Fruit fly (Drosophila melanogaster) whole organism, embryonic: ENCODE measurements around the gene e.

Experiments
- Adf1 ChIP-seq: fragments of 200-800 bp; sonication (Bioruptor generic); IDR thresholded peaks from 2 replicates; pipeline ENCODE4 v1.3.6; 2022; ENCODE audit warnings: missing biosample characterization, missing genetic modification characterization
- Atf-2 ChIP-seq: fragments of 200-800 bp; sonication (Bioruptor generic); optimal IDR thresholded peaks from 2 replicates; lab custom pipeline; 2016; ENCODE audit warnings: missing biosample characterization, missing genetic modification characterization
- B-H2 ChIP-seq: fragments of 200-800 bp; sonication (Bioruptor generic); optimal IDR thresholded peaks from 2 replicates; lab custom pipeline; 2018; ENCODE audit warnings: missing biosample characterization, mild to moderate bottlenecking, missing genetic modification characterization
- CG10565 ChIP-seq: fragments of 200-800 bp; sonication (Bioruptor generic); optimal IDR thresholded peaks from 3 replicates; lab custom pipeline; 2016; ENCODE audit warnings: missing biosample characterization, mild to moderate bottlenecking, missing genetic modification characterization
- CG11093 ChIP-seq: fragments of 200-800 bp; sonication (Bioruptor generic); IDR thresholded peaks from 3 replicates; pipeline ENCODE4 v1.3.6; 2022; ENCODE audit warnings: missing biosample characterization, missing genetic modification characterization
- CG12071 ChIP-seq: fragments of 200-800 bp; sonication (Bioruptor generic); optimal IDR thresholded peaks from 3 replicates; lab custom pipeline; 2018; ENCODE audit warnings: missing biosample characterization, mild to moderate bottlenecking, missing genetic modification characterization
- CG12104 ChIP-seq: fragments of 200-800 bp; sonication (Bioruptor generic); optimal IDR thresholded peaks from 3 replicates; lab custom pipeline; 2016; ENCODE audit warnings: missing biosample characterization, missing genetic modification characterization
- CG12744 ChIP-seq: fragments of 200-800 bp; sonication (Bioruptor generic); optimal IDR thresholded peaks from 2 replicates; lab custom pipeline; 2016; ENCODE audit warnings: missing biosample characterization, missing genetic modification characterization
- CG12769 ChIP-seq: fragments of 200-800 bp; sonication (Bioruptor generic); optimal IDR thresholded peaks from 2 replicates; lab custom pipeline; 2019; ENCODE audit warnings: missing biosample characterization, mild to moderate bottlenecking, missing genetic modification characterization, moderate library complexity
- CG15696 ChIP-seq: fragments of 200-800 bp; sonication (Bioruptor generic); optimal IDR thresholded peaks from 2 replicates; lab custom pipeline; 2019; ENCODE audit warnings: missing biosample characterization, mild to moderate bottlenecking, missing genetic modification characterization, moderate library complexity
- CG16815 ChIP-seq: fragments of 200-800 bp; sonication (Bioruptor generic); optimal IDR thresholded peaks from 3 replicates; lab custom pipeline; 2017; ENCODE audit warnings: missing biosample characterization, mild to moderate bottlenecking, missing genetic modification characterization
- CG18011 ChIP-seq: fragments of 200-800 bp; sonication (Bioruptor generic); optimal IDR thresholded peaks from 2 replicates; lab custom pipeline; 2017; ENCODE audit warnings: missing biosample characterization, missing genetic modification characterization, mild to moderate bottlenecking, moderate library complexity, missing genotype
- CG18262 ChIP-seq: fragments of 200-800 bp; optimal IDR thresholded peaks from 3 replicates; lab custom pipeline; 2019; ENCODE audit warnings: missing biosample characterization, mild to moderate bottlenecking, missing genetic modification characterization, moderate library complexity
- CG30403 ChIP-seq: fragments of 200-800 bp; sonication (Bioruptor generic); optimal IDR thresholded peaks from 3 replicates; lab custom pipeline; 2016; ENCODE audit warnings: missing biosample characterization, missing genetic modification characterization
- CG43689 ChIP-seq: fragments of 200-800 bp; sonication (Bioruptor generic); IDR thresholded peaks from 2 replicates; pipeline ENCODE4 v1.3.6; 2022; ENCODE audit warnings: missing biosample characterization, missing genetic modification characterization
- CG4730 ChIP-seq: fragments of 200-800 bp; sonication (Bioruptor generic); IDR thresholded peaks from 2 replicates; pipeline ENCODE4 v1.3.6; 2022; ENCODE audit warnings: missing biosample characterization, missing genetic modification characterization
- CG4820 ChIP-seq: fragments of 200-800 bp; sonication (Bioruptor generic); optimal IDR thresholded peaks from 3 replicates; lab custom pipeline; 2016; ENCODE audit warnings: missing biosample characterization, missing genetic modification characterization
- CG5180 ChIP-seq: fragments of 200-800 bp; sonication (Bioruptor generic); optimal IDR thresholded peaks from 3 replicates; lab custom pipeline; 2017; ENCODE audit warnings: missing biosample characterization, missing genetic modification characterization, mild to moderate bottlenecking, moderate library complexity, missing genetic modification reagents
- CG6791 ChIP-seq: fragments of 200-800 bp; sonication (Bioruptor generic); IDR thresholded peaks from 3 replicates; pipeline ENCODE4 v1.3.6; 2022; ENCODE audit warnings: missing biosample characterization, missing genetic modification characterization; ENCODE audit not compliant: partially characterized antibody
- CG9797 ChIP-seq: fragments of 200-800 bp; sonication (Bioruptor generic); optimal IDR thresholded peaks from 3 replicates; lab custom pipeline; 2018; ENCODE audit warnings: missing biosample characterization, mild to moderate bottlenecking, missing genetic modification characterization
- H2.0 ChIP-seq: fragments of 200-800 bp; sonication (Bioruptor generic); IDR thresholded peaks from 2 replicates; pipeline ENCODE4 v1.3.6; 2022; ENCODE audit warnings: missing biosample characterization, missing genetic modification characterization
- HmgD ChIP-seq: fragments of 200-800 bp; sonication (Bioruptor generic); optimal IDR thresholded peaks from 3 replicates; lab custom pipeline; 2016; ENCODE audit warnings: missing biosample characterization, missing genetic modification characterization
- Hmx ChIP-seq: fragments of 200-800 bp; sonication (Bioruptor generic); optimal IDR thresholded peaks from 2 replicates; lab custom pipeline; 2016; ENCODE audit warnings: missing biosample characterization, missing genetic modification characterization
- Hr51 ChIP-seq, 2 experiments: fragments of 200-800 bp; sonication (Bioruptor generic); optimal IDR thresholded peaks; 2 replicates in 1 of 2; 3 replicates in 1 of 2; lab custom pipeline; 2016 to 2018; ENCODE audit warnings: missing biosample characterization in 2 of 2, missing genetic modification characterization in 2 of 2, mild to moderate bottlenecking in 1 of 2, moderate library complexity in 1 of 2
- MBD-R2 ChIP-seq: fragments of 200-800 bp; sonication (Bioruptor generic); IDR thresholded peaks from 2 replicates; pipeline ENCODE4 v1.3.6; 2022; ENCODE audit warnings: missing biosample characterization, missing genetic modification characterization
- Myb ChIP-seq: fragments of 200-800 bp; sonication (Bioruptor generic); optimal IDR thresholded peaks from 2 replicates; lab custom pipeline; 2016; ENCODE audit warnings: missing biosample characterization, missing genetic modification characterization
- Pdp1 ChIP-seq, 2 experiments: fragments of 200-800 bp; sonication (Bioruptor generic); optimal IDR thresholded peaks; 3 replicates each; lab custom pipeline; 2016; ENCODE audit warnings: missing biosample characterization in 2 of 2, missing genetic modification characterization in 2 of 2, mild to moderate bottlenecking in 1 of 2, moderate library complexity in 1 of 2
- Rfx ChIP-seq: fragments of 200-800 bp; sonication (Bioruptor generic); IDR thresholded peaks from 2 replicates; pipeline ENCODE4 v1.3.6; 2022; ENCODE audit warnings: missing biosample characterization, missing genetic modification characterization
- Sry-δ ChIP-seq: fragments of 200-800 bp; sonication (Bioruptor generic); optimal IDR thresholded peaks from 2 replicates; lab custom pipeline; 2016; ENCODE audit warnings: missing biosample characterization, missing genetic modification characterization
- YL-1 ChIP-seq: fragments of 200-800 bp; sonication (Bioruptor generic); optimal IDR thresholded peaks from 3 replicates; lab custom pipeline; 2017; ENCODE audit warnings: missing biosample characterization, mild to moderate bottlenecking, missing genetic modification characterization
- ci ChIP-seq: fragments of 200-800 bp; sonication (Bioruptor generic); IDR thresholded peaks from 3 replicates; pipeline ENCODE4 v1.3.6; 2022; ENCODE audit warnings: missing biosample characterization, missing genetic modification characterization
- crc ChIP-seq: fragments of 200-800 bp; sonication (Bioruptor generic); optimal IDR thresholded peaks from 2 replicates; lab custom pipeline; 2016; ENCODE audit warnings: missing biosample characterization, missing genetic modification characterization
- crp ChIP-seq, 2 experiments: fragments of 200-800 bp; sonication (Bioruptor generic); optimal IDR thresholded peaks; 2 replicates in 1 of 2; 3 replicates in 1 of 2; lab custom pipeline; 2017; ENCODE audit warnings: missing biosample characterization in 2 of 2, missing genetic modification characterization in 2 of 2, mild to moderate bottlenecking in 1 of 2, moderate library complexity in 1 of 2
- ems ChIP-seq: fragments of 200-800 bp; sonication (Bioruptor generic); optimal IDR thresholded peaks from 3 replicates; lab custom pipeline; 2016; ENCODE audit warnings: missing biosample characterization, missing genetic modification characterization
- ftz-f1 ChIP-seq: fragments of 200-800 bp; sonication (Bioruptor generic); optimal IDR thresholded peaks from 2 replicates; lab custom pipeline; 2016; ENCODE audit warnings: missing biosample characterization, missing genetic modification characterization
- grn ChIP-seq: fragments of 200-800 bp; sonication (Bioruptor generic); optimal IDR thresholded peaks from 3 replicates; lab custom pipeline; 2017; ENCODE audit warnings: missing biosample characterization, missing genetic modification characterization
- mam ChIP-seq: fragments of 200-800 bp; sonication (Bioruptor generic); optimal IDR thresholded peaks from 3 replicates; lab custom pipeline; 2016; ENCODE audit warnings: missing biosample characterization, missing genetic modification characterization
- nerfin-1 ChIP-seq: fragments of 200-800 bp; sonication (Bioruptor generic); optimal IDR thresholded peaks from 3 replicates; lab custom pipeline; 2019; ENCODE audit warnings: missing biosample characterization, mild to moderate bottlenecking, missing genetic modification characterization, moderate library complexity
- nmo ChIP-seq: fragments of 200-800 bp; sonication (Bioruptor generic); optimal IDR thresholded peaks from 2 replicates; lab custom pipeline; 2018; ENCODE audit warnings: missing biosample characterization, mild to moderate bottlenecking, missing genetic modification characterization, moderate library complexity
- nom ChIP-seq: fragments of 200-800 bp; sonication (Bioruptor generic); optimal IDR thresholded peaks from 2 replicates; lab custom pipeline; 2017; ENCODE audit warnings: missing biosample characterization, missing genetic modification characterization, mild to moderate bottlenecking, moderate library complexity, missing genetic modification reagents
- odd ChIP-seq: fragments of 200-800 bp; sonication (Bioruptor generic); optimal IDR thresholded peaks from 2 replicates; lab custom pipeline; 2017; ENCODE audit warnings: missing biosample characterization, mild to moderate bottlenecking, missing genetic modification characterization
- sens ChIP-seq: fragments of 200-800 bp; sonication (Bioruptor generic); peaks from one replicate; lab custom pipeline; 2016; ENCODE audit warnings: missing biosample characterization, missing genetic modification characterization
- sens-2 ChIP-seq: fragments of 200-800 bp; sonication (Bioruptor generic); IDR thresholded peaks from 2 replicates; pipeline ENCODE4 v1.3.6; 2022; ENCODE audit warnings: missing biosample characterization, missing genetic modification characterization
- slbo ChIP-seq: fragments of 200-800 bp; sonication (Bioruptor generic); IDR thresholded peaks from 2 replicates; pipeline ENCODE4 v1.3.6; 2022; ENCODE audit warnings: missing biosample characterization, missing genetic modification characterization
- slp2 ChIP-seq: fragments of 200-800 bp; sonication (Bioruptor generic); optimal IDR thresholded peaks from 2 replicates; lab custom pipeline; 2016; ENCODE audit warnings: missing biosample characterization, missing genetic modification characterization
- stwl ChIP-seq: fragments of 200-800 bp; sonication (Bioruptor generic); optimal IDR thresholded peaks from 3 replicates; lab custom pipeline; 2018; ENCODE audit warnings: missing biosample characterization, mild to moderate bottlenecking, missing genetic modification characterization, moderate library complexity
- ttk ChIP-seq: fragments of 200-800 bp; sonication (Bioruptor generic); IDR thresholded peaks from 2 replicates; pipeline ENCODE4 v2.1.2; 2022; ENCODE audit warnings: missing biosample characterization, missing genetic modification characterization
- wor ChIP-seq: fragments of 200-800 bp; sonication (Bioruptor generic); IDR thresholded peaks from 2 replicates; pipeline ENCODE4 v1.3.6; 2022; ENCODE audit warnings: missing biosample characterization, missing genetic modification characterization
- yki ChIP-seq: fragments of >200 bp; optimal IDR thresholded peaks from 3 replicates; lab custom pipeline; 2018
- zf30C ChIP-seq: fragments of 200-800 bp; sonication (Bioruptor generic); optimal IDR thresholded peaks from 3 replicates; lab custom pipeline; 2018; ENCODE audit warnings: missing biosample characterization, mild to moderate bottlenecking, missing genetic modification characterization

e gene

DNA sequence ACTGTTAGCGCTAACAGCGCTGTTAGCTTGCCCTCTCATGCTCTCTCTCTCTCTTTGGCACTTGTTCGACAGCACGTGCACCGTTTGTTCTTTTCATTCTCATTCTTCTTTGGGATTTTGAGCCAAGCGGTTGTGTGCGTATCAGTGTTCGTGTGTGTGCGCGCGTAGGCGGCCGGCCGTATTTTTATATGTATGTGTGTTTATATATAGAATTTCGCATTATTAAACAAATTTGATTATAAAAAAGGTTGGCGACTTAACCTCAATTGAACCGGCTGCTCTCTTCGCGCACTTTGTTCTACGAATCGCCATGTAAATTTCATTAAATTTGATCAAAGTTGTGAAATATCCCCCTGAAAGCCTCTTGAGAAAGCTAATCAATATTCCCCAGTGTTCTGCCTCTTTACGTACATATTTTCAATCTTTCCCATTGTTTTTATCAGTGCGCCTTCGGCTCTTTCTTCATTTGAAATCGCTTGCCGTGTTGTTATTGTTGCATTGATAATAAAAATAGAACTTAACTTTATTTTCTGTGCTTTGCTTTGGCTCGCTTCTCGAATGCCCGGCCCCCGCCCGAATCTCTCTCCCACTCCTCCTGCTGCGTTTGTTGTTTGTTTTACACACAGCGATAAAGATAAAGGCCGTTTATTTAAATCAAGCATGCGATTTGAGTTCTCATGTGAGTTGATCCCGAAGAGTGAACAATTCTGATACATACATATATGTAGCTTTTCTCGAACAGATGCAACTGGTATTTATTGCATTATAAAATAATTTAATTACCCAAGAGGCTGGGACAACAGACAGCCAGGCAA, 37.7 kb downstream of the e start (continued):
- TF ChIP-seq CG4730 (no peak), CG15696 (tag; lab: Kevin White, UChicago) (no peak), Myb (GFP tag; lab: Kevin White, UChicago) (no peak), grn (GFP tag; lab: Kevin White, UChicago) (peak; percentile 32), ftz-f1 (peak; percentile 76), slbo (GFP tag; lab: Robert Waterston, UW) (no peak), CG30403 (GFP tag; lab: Kevin White, UChicago) (no peak), HmgD (GFP tag; lab: Kevin White, UChicago) (no peak), wor (GFP tag; lab: Robert Waterston, UW) (no peak), CG11093 (no peak), sens-2 (GFP tag; lab: Robert Waterston, UW) (no peak), slp2 (GFP tag; lab: Kevin White, UChicago) (no peak), stwl (tag; lab: Kevin White, UChicago) (no peak), Hmx (GFP tag; lab: Kevin White, UChicago) (no peak), Atf-2 (GFP tag; lab: Kevin White, UChicago) (no peak), CG12104 (GFP tag; lab: Kevin White, UChicago) (no peak), odd (GFP tag; lab: Kevin White, UChicago) (no peak), CG10565 (GFP tag; lab: Kevin White, UChicago) (no peak), ems (no peak), CG4820 (GFP tag; lab: Kevin White, UChicago) (no peak), B-H2 (GFP tag; lab: Kevin White, UChicago) (no peak), CG6791 (no peak), CG9797 (no peak), CG12769 (tag; lab: Kevin White, UChicago) (no peak), MBD-R2 (GFP tag; lab: Robert Waterston, UW) (0 out of 2 replicates have a peak, but pooled peaks have one; percentile 21), CG12071 (GFP tag; lab: Kevin White, UChicago) (no peak), CG16815 (no peak), mam (GFP tag; lab: Kevin White, UChicago) (no peak), YL-1 (GFP tag; lab: Kevin White, UChicago) (no peak), nmo (GFP tag; lab: Kevin White, UChicago) (no peak), CG12744 (GFP tag; lab: Kevin White, UChicago) (no peak), Pdp1 (GFP tag; optimal IDR thresholded peaks at IDR 0.05; lab: Kevin White, UChicago) (no peak), crc (GFP tag; lab: Kevin White, UChicago) (no peak), yki (lab: Kevin White, UChicago) (no peak), Hr51 (GFP tag; optimal IDR thresholded peaks at IDR 0.05; lab: Kevin White, UChicago) (no peak), Adf1 (GFP tag; lab: Robert Waterston, UW) (no peak), nerfin-1 (no peak), CG5180 (GFP tag; lab: Kevin White, UChicago) (peak; percentile 28), CG18011 (GFP tag; lab: Kevin White, UChicago) (no peak), sens (GFP tag; lab: Kevin White, UChicago) (peak; percentile 83), CG43689 (no peak), zf30C (GFP tag; lab: Kevin White, UChicago) (no peak), H2.0 (GFP tag; lab: Robert Waterston, UW) (no peak), nom (GFP tag; lab: Kevin White, UChicago) (peak; percentile 3), ttk (GFP tag; lab: Robert Waterston, UW) (no peak), ci (peak; percentile 38; the same call in 2 of the 3 replicates), CG18262 (tag; lab: Kevin White, UChicago) (no peak), Sry-δ (GFP tag; lab: Kevin White, UChicago) (no peak), crp (GFP tag; optimal IDR thresholded peaks at IDR 0.05; lab: Kevin White, UChicago) (no peak), Rfx (GFP tag; lab: Robert Waterston, UW) (peak; percentile 28; the same call in 1 of the 2 replicates)
